Comparison of ENCODE assay signal across 5 fruit fly cellular contexts in the genomic region with DNA sequence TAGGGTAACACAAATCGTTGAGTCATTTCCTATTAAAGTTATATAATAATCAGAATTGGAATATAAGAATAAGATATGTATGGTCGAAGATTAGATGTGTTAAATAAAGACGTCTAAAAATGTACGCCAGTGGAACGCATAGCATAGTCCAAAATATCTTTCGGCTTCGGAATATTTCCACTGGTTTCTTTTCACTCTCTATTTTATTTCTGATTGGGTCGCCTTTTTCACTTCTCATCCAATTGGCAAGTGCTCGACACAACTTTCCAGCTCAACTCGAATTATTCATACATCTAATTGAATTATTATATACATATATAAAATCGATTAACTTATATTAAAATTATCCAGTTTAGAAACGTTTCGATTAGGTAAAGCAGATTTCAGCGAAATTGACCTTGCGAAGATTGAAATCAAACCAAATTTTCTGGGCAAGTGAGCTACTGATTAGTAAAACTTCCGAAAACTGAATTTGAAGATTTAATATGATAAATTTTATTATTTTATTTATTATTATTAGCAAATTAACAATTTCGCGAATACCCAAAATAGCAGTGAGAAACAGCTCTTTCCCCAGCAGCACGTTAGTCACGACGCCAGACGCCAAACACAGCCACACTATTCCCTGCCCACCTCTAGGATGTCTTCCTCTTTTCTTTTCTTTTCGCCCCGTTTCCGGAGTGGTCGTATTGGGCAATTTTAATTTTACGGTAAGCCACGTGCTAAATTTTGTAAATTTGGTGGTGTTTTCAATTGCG.
TF ChIP-seq lines count a peak whose summit lies in the region.

A gene (plus strand): TSS at position 653 of the 758 bp plus-strand sequence.

TF ChIP-seq in whole organism, adult, 20 proteins besides CTCF, POLR2A, EP300 and RAD21 (continued from another document):
- TF ChIP-seq CG33017 (tag; optimal IDR thresholded peaks at IDR 0.05; lab: Kevin White, UChicago) (peak; percentile 77), ovo (GFP tag; optimal IDR thresholded peaks at IDR 0.05; lab: Kevin White, UChicago) (peak; percentile 76), bab1 (GFP tag; optimal IDR thresholded peaks at IDR 0.05; lab: Kevin White, UChicago) (peak; percentile 88), pad (GFP tag; optimal IDR thresholded peaks at IDR 0.05; lab: Kevin White, UChicago) (peak; percentile 70)

TF ChIP-seq in whole organism, embryonic, 481 proteins besides CTCF, POLR2A, EP300 and RAD21 (continued from another document and continues in another):
- 0 out of 2 replicates have a peak, but pooled peaks have one; percentile 21 for TF ChIP-seq sna (GFP tag; IDR thresholded peaks at IDR 0.05; lab: Robert Waterston, UW; ENCODE audit: partially characterized antibody)
- TF ChIP-seq CG32772 (GFP tag; IDR thresholded peaks at IDR 0.05; lab: Robert Waterston, UW): peak; percentile 74; the same call in 1 of the 2 replicates
- TF ChIP-seq so (GFP tag; IDR thresholded peaks at IDR 0.05; lab: Robert Waterston, UW): peak; percentile 85
- peak; percentile 54; the same call in 1 of the 3 replicates for TF ChIP-seq CG11093 (GFP tag; IDR thresholded peaks at IDR 0.05; lab: Robert Waterston, UW)
- peak; percentile 84 for TF ChIP-seq CG4328 (GFP tag; optimal IDR thresholded peaks at IDR 0.05; lab: Kevin White, UChicago)
- peak; percentile 82 for TF ChIP-seq Asciz (GFP tag; optimal IDR thresholded peaks at IDR 0.05; lab: Kevin White, UChicago)
- TF ChIP-seq sens-2 (GFP tag; IDR thresholded peaks at IDR 0.05; lab: Robert Waterston, UW): peak; percentile 89
- TF ChIP-seq CG11398 (GFP tag; optimal IDR thresholded peaks at IDR 0.05; lab: Kevin White, UChicago): peak; percentile 80
- peak; percentile 82 for TF ChIP-seq CG31365 (tag; optimal IDR thresholded peaks at IDR 0.05; lab: Kevin White, UChicago)
- peak; percentile 74 for TF ChIP-seq CG1529 (GFP tag; optimal IDR thresholded peaks at IDR 0.05; lab: Kevin White, UChicago)
- TF ChIP-seq Sox102F (GFP tag; optimal IDR thresholded peaks at IDR 0.05; lab: Kevin White, UChicago): peak; percentile 65
- peak; percentile 92 for TF ChIP-seq Meics (GFP tag; optimal IDR thresholded peaks at IDR 0.05; lab: Kevin White, UChicago)
- TF ChIP-seq sug (tag; optimal IDR thresholded peaks at IDR 0.05; lab: Kevin White, UChicago): peak; percentile 79
- TF ChIP-seq usp (GFP tag; optimal IDR thresholded peaks at IDR 0.05; lab: Kevin White, UChicago): no peak
- TF ChIP-seq sisA (GFP tag; IDR thresholded peaks at IDR 0.05; lab: Robert Waterston, UW): peak; percentile 51; the same call in 1 of the 2 replicates
- TF ChIP-seq CG11504 (tag; optimal IDR thresholded peaks at IDR 0.05; lab: Kevin White, UChicago): peak; percentile 65
- TF ChIP-seq ro (GFP tag; IDR thresholded peaks at IDR 0.05; lab: Robert Waterston, UW): peak; percentile 28; the same call in 1 of the 2 replicates
- TF ChIP-seq Side (GFP tag; optimal IDR thresholded peaks at IDR 0.05; lab: Kevin White, UChicago): peak; percentile 85
- TF ChIP-seq Fer1 (GFP tag; optimal IDR thresholded peaks at IDR 0.05; lab: Kevin White, UChicago): peak; percentile 89
- TF ChIP-seq lilli (GFP tag; optimal IDR thresholded peaks at IDR 0.05; lab: Kevin White, UChicago): peak; percentile 74
- peak; percentile 57 for TF ChIP-seq gsb (GFP tag; IDR thresholded peaks at IDR 0.05; lab: Robert Waterston, UW)
- TF ChIP-seq Spps (tag; optimal IDR thresholded peaks at IDR 0.05; lab: Kevin White, UChicago): peak; percentile 34
- peak; percentile 63 for TF ChIP-seq CG4424 (GFP tag; optimal IDR thresholded peaks at IDR 0.05; lab: Kevin White, UChicago)
- peak; percentile 34 for TF ChIP-seq tup (GFP tag; optimal IDR thresholded peaks at IDR 0.05; lab: Kevin White, UChicago)
- peak; percentile 10; the same call in 1 of the 2 replicates for TF ChIP-seq sim (GFP tag; IDR thresholded peaks at IDR 0.05; lab: Robert Waterston, UW)
- no peak for TF ChIP-seq Trl (optimal IDR thresholded peaks at IDR 0.05; lab: Kevin White, UChicago)
- TF ChIP-seq Trl (GFP tag; optimal IDR thresholded peaks at IDR 0.05; lab: Kevin White, UChicago): peak; percentile 69
- TF ChIP-seq fu2 (GFP tag; optimal IDR thresholded peaks at IDR 0.05; lab: Kevin White, UChicago): peak; percentile 55

TF ChIP-seq in whole organism, prepupa, 60 proteins besides CTCF, POLR2A, EP300 and RAD21 (continued from another document and continues in another):
- peak; percentile 27 for TF ChIP-seq CG6276 (GFP tag; optimal IDR thresholded peaks at IDR 0.05; lab: Kevin White, UChicago)
- TF ChIP-seq CG8119 (GFP tag; IDR thresholded peaks at IDR 0.05; lab: Robert Waterston, UW): no peak
- TF ChIP-seq ss (GFP tag; optimal IDR thresholded peaks at IDR 0.05; lab: Kevin White, UChicago): peak; percentile 77 to 82
- peak; percentile 69 for TF ChIP-seq CG6808 (GFP tag; optimal IDR thresholded peaks at IDR 0.05; lab: Kevin White, UChicago)
- TF ChIP-seq Gug (GFP tag; IDR thresholded peaks at IDR 0.05; lab: Robert Waterston, UW): peak; percentile 29
- peak; percentile 56 for TF ChIP-seq CG3032 (tag; optimal IDR thresholded peaks at IDR 0.05; lab: Kevin White, UChicago)
- TF ChIP-seq CG31627 (GFP tag; optimal IDR thresholded peaks at IDR 0.05; lab: Kevin White, UChicago): peak; percentile 71
- peak; percentile 46 for TF ChIP-seq dsx (GFP tag; optimal IDR thresholded peaks at IDR 0.05; lab: Kevin White, UChicago; ENCODE audit: poor library complexity, severe bottlenecking)
- peak; percentile 94 for TF ChIP-seq CG6854 (GFP tag; optimal IDR thresholded peaks at IDR 0.05; lab: Kevin White, UChicago)
- peak; percentile 75 for TF ChIP-seq Met (GFP tag; optimal IDR thresholded peaks at IDR 0.05; lab: Kevin White, UChicago)
- TF ChIP-seq esn (GFP tag; optimal IDR thresholded peaks at IDR 0.05; lab: Kevin White, UChicago): peak; percentile 77
- peak; percentile 70 for TF ChIP-seq fd85E (GFP tag; optimal IDR thresholded peaks at IDR 0.05; lab: Kevin White, UChicago)
- TF ChIP-seq CG11294 (GFP tag; IDR thresholded peaks at IDR 0.05; lab: Robert Waterston, UW): peak; percentile 35
- TF ChIP-seq Sox14 (GFP tag; optimal IDR thresholded peaks at IDR 0.05; lab: Kevin White, UChicago): peak; percentile 58
- TF ChIP-seq OdsH (GFP tag; optimal IDR thresholded peaks at IDR 0.05; lab: Kevin White, UChicago): peak; percentile 78
- TF ChIP-seq Sox15 (GFP tag; optimal IDR thresholded peaks at IDR 0.05; lab: Kevin White, UChicago): peak; percentile 35
- TF ChIP-seq spab (GFP tag; optimal IDR thresholded peaks at IDR 0.05; lab: Kevin White, UChicago): peak; percentile 53
- peak; percentile 73 for TF ChIP-seq CG1621 (tag; optimal IDR thresholded peaks at IDR 0.05; lab: Kevin White, UChicago)
- peak; percentile 58 for TF ChIP-seq Hr4 (GFP tag; optimal IDR thresholded peaks at IDR 0.05; lab: Kevin White, UChicago)
- peak; percentile 80 for TF ChIP-seq vri (GFP tag; optimal IDR thresholded peaks at IDR 0.05; lab: Kevin White, UChicago)
- peak; percentile 33 for TF ChIP-seq fd59A (GFP tag; optimal IDR thresholded peaks at IDR 0.05; lab: Kevin White, UChicago)
- peak; percentile 69 for TF ChIP-seq acj6 (GFP tag; optimal IDR thresholded peaks at IDR 0.05; lab: Kevin White, UChicago)
- TF ChIP-seq CG32006 (GFP tag; optimal IDR thresholded peaks at IDR 0.05; lab: Kevin White, UChicago): peak; percentile 68
- peak; percentile 60 for TF ChIP-seq CG11762 (GFP tag; optimal IDR thresholded peaks at IDR 0.05; lab: Kevin White, UChicago; ENCODE audit: insufficient read depth)
- TF ChIP-seq CG4318 (GFP tag; optimal IDR thresholded peaks at IDR 0.05; lab: Kevin White, UChicago): peak; percentile 66
- TF ChIP-seq CG10631 (GFP tag; optimal IDR thresholded peaks at IDR 0.05; lab: Kevin White, UChicago): peak; percentile 51
- peak; percentile 77 for TF ChIP-seq CG9139 (GFP tag; optimal IDR thresholded peaks at IDR 0.05; lab: Kevin White, UChicago)
- peak; percentile 68 for TF ChIP-seq svp (GFP tag; lab: Kevin White, UChicago)
- TF ChIP-seq topi (GFP tag; optimal IDR thresholded peaks at IDR 0.05; lab: Kevin White, UChicago): peak; percentile 69
- no peak for TF ChIP-seq Hr38 (GFP tag; optimal IDR thresholded peaks at IDR 0.05; lab: Kevin White, UChicago)

TF ChIP-seq in whole organism, pupa, 21 proteins besides CTCF, POLR2A, EP300 and RAD21 (continued from another document):
- no peak for TF ChIP-seq CG10348 (GFP tag; IDR thresholded peaks at IDR 0.05; lab: Robert Waterston, UW)
- peak; percentile 60 for TF ChIP-seq CG8159 (tag; optimal IDR thresholded peaks at IDR 0.05; lab: Kevin White, UChicago)
- TF ChIP-seq CG34367 (tag; optimal IDR thresholded peaks at IDR 0.05; lab: Kevin White, UChicago): peak; percentile 73
TF ChIP-seq in whole organism, pupa: peak in this region for 18.

TF ChIP-seq in whole organism, wandering third instar larva, 38 proteins besides CTCF, POLR2A, EP300 and RAD21 (continued from another document):
- TF ChIP-seq ey (GFP tag; optimal IDR thresholded peaks at IDR 0.05; lab: Kevin White, UChicago) (peak; percentile 28), jim (GFP tag; optimal IDR thresholded peaks at IDR 0.05; lab: Kevin White, UChicago) (no peak), dl (GFP tag; optimal IDR thresholded peaks at IDR 0.05; lab: Kevin White, UChicago; ENCODE audit: insufficient read depth in 1 of 2, partially characterized antibody in 2 of 2) (no peak), dmrt93B (GFP tag; optimal IDR thresholded peaks at IDR 0.05; lab: Kevin White, UChicago) (peak; percentile 85), N (GFP tag; optimal IDR thresholded peaks at IDR 0.05; lab: Kevin White, UChicago) (peak; percentile 28), Mio (GFP tag; optimal IDR thresholded peaks at IDR 0.05; lab: Kevin White, UChicago) (peak; percentile 33), Vsx2 (GFP tag; optimal IDR thresholded peaks at IDR 0.05; lab: Kevin White, UChicago; ENCODE audit: partially characterized antibody) (no peak), woc (GFP tag; optimal IDR thresholded peaks at IDR 0.05; lab: Kevin White, UChicago) (peak; percentile 60), fru (GFP tag; optimal IDR thresholded peaks at IDR 0.05; lab: Kevin White, UChicago) (peak; percentile 49), tai (GFP tag; optimal IDR thresholded peaks at IDR 0.05; lab: Kevin White, UChicago) (no peak), Dif (GFP tag; optimal IDR thresholded peaks at IDR 0.05; lab: Kevin White, UChicago; ENCODE audit: partially characterized antibody) (no peak), Abd-B (GFP tag; optimal IDR thresholded peaks at IDR 0.05; lab: Kevin White, UChicago) (no peak), sv (GFP tag; optimal IDR thresholded peaks at IDR 0.05; lab: Kevin White, UChicago) (peak; percentile 65), pan (optimal IDR thresholded peaks at IDR 0.05; lab: Kevin White, UChicago) (no peak), rgr (GFP tag; optimal IDR thresholded peaks at IDR 0.05; lab: Kevin White, UChicago) (peak; percentile 82), foxo (GFP tag; optimal IDR thresholded peaks at IDR 0.05; lab: Kevin White, UChicago) (peak in 1 of 2 experiments; percentile 63), GATAd (GFP tag; optimal IDR thresholded peaks at IDR 0.05; lab: Kevin White, UChicago) (no peak), h (GFP tag; optimal IDR thresholded peaks at IDR 0.05; lab: Kevin White, UChicago) (peak; percentile 55), Sp1 (GFP tag; optimal IDR thresholded peaks at IDR 0.05; lab: Kevin White, UChicago) (peak; percentile 85)
